Worm (Caenorhabditis elegans) whole organism, L3 larva: Measurements from ENCODE around the gene ZK228.1.

ENCODE experiments used
- ZK546.5 ChIP-seq: sonication (generic microtip); optimal IDR thresholded peaks from 2 replicates; lab custom pipeline; 2017; ENCODE audit warnings: missing biosample characterization, missing genetic modification characterization
- ama-1 ChIP-seq: fragments of 150-350 bp; optimal IDR thresholded peaks from 2 replicates; lab custom pipeline; 2018
- lin-15B ChIP-seq: fragments of 150-350 bp; optimal IDR thresholded peaks from 2 replicates; lab custom pipeline; 2014; ENCODE audit warnings: missing biosample characterization, missing genetic modification characterization
- nhr-23 ChIP-seq: fragments of 150-350 bp; optimal IDR thresholded peaks from 2 replicates; lab custom pipeline; 2014; ENCODE audit warnings: missing biosample characterization, missing genetic modification reagents, missing genetic modification characterization
- pha-4 ChIP-seq: fragments of 150-350 bp; optimal IDR thresholded peaks from 2 replicates; lab custom pipeline; 2014; ENCODE audit warnings: missing biosample characterization, missing genetic modification reagents, missing genetic modification characterization
- snpc-4 ChIP-seq: fragments of 150-350 bp; optimal IDR thresholded peaks from 2 replicates; lab custom pipeline; 2014; ENCODE audit warnings: missing biosample characterization, missing genetic modification characterization
- zag-1 ChIP-seq: fragments of 150-350 bp; optimal IDR thresholded peaks from 2 replicates; lab custom pipeline; 2014; ENCODE audit warnings: missing biosample characterization, missing genetic modification characterization

DNA sequence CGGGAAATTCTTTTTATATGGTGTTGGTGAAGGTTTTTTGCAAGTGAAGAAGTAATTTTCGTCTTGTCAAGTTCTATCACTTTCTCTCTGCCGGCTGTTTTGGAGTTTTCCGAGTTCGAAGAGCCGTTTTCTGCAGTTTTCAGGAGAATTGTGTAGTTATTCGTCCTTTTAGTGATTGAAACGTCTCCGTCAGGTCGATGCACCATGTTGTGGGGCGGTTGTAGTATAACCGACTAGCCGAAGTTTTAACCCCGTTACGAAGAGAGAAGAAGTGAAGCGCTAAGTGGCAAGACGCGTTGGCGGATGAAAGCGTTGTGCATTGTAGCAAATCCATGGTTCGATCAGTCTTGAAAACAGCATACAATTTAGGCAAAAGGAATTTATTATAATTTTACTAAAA is 41.5 kb upstream of the ZK228.1 start:
- no peak for TF ChIP-seq pha-4 (tag; lab: Kevin White, UChicago)
- TF ChIP-seq nhr-23: no peak
- TF ChIP-seq lin-15B (tag; lab: Kevin White, UChicago): no peak
- TF ChIP-seq ama-1 (lab: Kevin White, UChicago): no peak
- no peak for TF ChIP-seq snpc-4 (tag; lab: Kevin White, UChicago)
- TF ChIP-seq zag-1 (tag; lab: Kevin White, UChicago): no peak
- TF ChIP-seq ZK546.5 (tag; lab: Kevin White, UChicago): no peak
